Fruit fly (Drosophila melanogaster) whole organism, embryonic: Measurements from ENCODE around the gene Prp5.

Experiments used
- Atf-2 ChIP-seq: fragments of 200-800 bp; sonication (Bioruptor generic); optimal IDR thresholded peaks from 2 replicates; lab custom pipeline; 2016; ENCODE audit warnings: missing biosample characterization, missing genetic modification characterization
- CG10147 ChIP-seq: fragments of 200-800 bp; sonication (Bioruptor generic); optimal IDR thresholded peaks from 2 replicates; lab custom pipeline; 2019; ENCODE audit warnings: missing biosample characterization, mild to moderate bottlenecking, missing genetic modification characterization, moderate library complexity
- CG10321 ChIP-seq: fragments of 200-800 bp; sonication (Bioruptor generic); IDR thresholded peaks from 2 replicates; pipeline ENCODE4 v1.3.6; 2022; ENCODE audit warnings: missing biosample characterization, missing genetic modification characterization
- CG11560 ChIP-seq: fragments of 200-800 bp; sonication (Bioruptor generic); IDR thresholded peaks from 3 replicates; pipeline ENCODE4 v1.3.6; 2022; ENCODE audit warnings: missing biosample characterization, missing genetic modification characterization
- CG15073 ChIP-seq: fragments of 200-800 bp; sonication (Bioruptor generic); optimal IDR thresholded peaks from 2 replicates; lab custom pipeline; 2016; ENCODE audit warnings: missing biosample characterization, missing genetic modification characterization
- CG15514 ChIP-seq: fragments of 200-800 bp; sonication (Bioruptor generic); optimal IDR thresholded peaks from 3 replicates; lab custom pipeline; 2017; ENCODE audit warnings: missing biosample characterization, missing genetic modification characterization, mild to moderate bottlenecking, moderate library complexity, missing genetic modification reagents
- CG1603 ChIP-seq: fragments of 200-800 bp; sonication (Bioruptor generic); optimal IDR thresholded peaks from 2 replicates; lab custom pipeline; 2019; ENCODE audit warnings: missing biosample characterization, mild to moderate bottlenecking, missing genetic modification characterization, moderate library complexity
- CG17385 ChIP-seq: fragments of 200-800 bp; sonication (Bioruptor generic); optimal IDR thresholded peaks from 3 replicates; lab custom pipeline; 2018; ENCODE audit warnings: missing biosample characterization, mild to moderate bottlenecking, missing genetic modification characterization
- CG17612 ChIP-seq: fragments of 200-800 bp; sonication (Bioruptor generic); IDR thresholded peaks from 2 replicates; pipeline ENCODE4 v1.3.6; 2022; ENCODE audit warnings: missing biosample characterization, missing genetic modification characterization
- CG17912 ChIP-seq: fragments of 200-800 bp; sonication (Bioruptor generic); optimal IDR thresholded peaks from 2 replicates; lab custom pipeline; 2018; ENCODE audit warnings: missing biosample characterization, mild to moderate bottlenecking, missing genetic modification characterization
- CG18619 ChIP-seq: fragments of 200-800 bp; sonication (Bioruptor generic); optimal IDR thresholded peaks from 3 replicates; lab custom pipeline; 2017; ENCODE audit warnings: missing biosample characterization, mild to moderate bottlenecking, missing genetic modification characterization
- CG18764 ChIP-seq: fragments of 200-800 bp; sonication (Bioruptor generic); optimal IDR thresholded peaks from 3 replicates; lab custom pipeline; 2016; ENCODE audit warnings: missing biosample characterization, missing genetic modification characterization
- CG31441 ChIP-seq: fragments of 200-800 bp; sonication (Bioruptor generic); IDR thresholded peaks from 2 replicates; pipeline ENCODE4 v1.3.6; 2022; ENCODE audit warnings: missing biosample characterization, missing genetic modification characterization
- CG32772 ChIP-seq: fragments of 200-800 bp; sonication (Bioruptor generic); IDR thresholded peaks from 2 replicates; pipeline ENCODE4 v1.3.6; 2022; ENCODE audit warnings: missing biosample characterization, missing genetic modification characterization
- CG8290 ChIP-seq, 3 experiments: fragments of 200-800 bp; sonication (Bioruptor generic); optimal IDR thresholded peaks; 2 replicates each; lab custom pipeline; 2016 to 2019; ENCODE audit warnings: missing biosample characterization in 3 of 3, missing genetic modification characterization in 3 of 3, mild to moderate bottlenecking in 2 of 3, moderate library complexity in 1 of 3
- CHES-1-like ChIP-seq: fragments of 200-800 bp; sonication (Bioruptor generic); optimal IDR thresholded peaks from 2 replicates; lab custom pipeline; 2016; ENCODE audit warnings: missing biosample characterization, missing genetic modification characterization
- CrebB ChIP-seq: fragments of 200-800 bp; sonication (Bioruptor generic); optimal IDR thresholded peaks from 3 replicates; lab custom pipeline; 2018; ENCODE audit warnings: missing biosample characterization, mild to moderate bottlenecking, missing genetic modification characterization
- D ChIP-seq, 2 experiments: fragments of 200-800 bp in 1 of 2; fragments of >200 bp in 1 of 2; sonication (Bioruptor generic) in 1 of 2; optimal IDR thresholded peaks; 2 replicates in 1 of 2; 3 replicates in 1 of 2; lab custom pipeline; 2017; ENCODE audit warnings: mild to moderate bottlenecking in 1 of 2, missing biosample characterization in 1 of 2, missing genetic modification characterization in 1 of 2, missing genetic modification reagents in 1 of 2
- Dp ChIP-seq: fragments of 200-800 bp; sonication (Bioruptor generic); optimal IDR thresholded peaks from 2 replicates; lab custom pipeline; 2018; ENCODE audit warnings: missing biosample characterization, mild to moderate bottlenecking, missing genetic modification characterization, moderate library complexity
- Dref ChIP-seq: fragments of 200-800 bp; sonication (Bioruptor generic); IDR thresholded peaks from 2 replicates; pipeline ENCODE4 v1.3.6; 2022; ENCODE audit warnings: missing biosample characterization, missing genetic modification characterization
- Drgx ChIP-seq: fragments of 200-800 bp; sonication (Bioruptor generic); IDR thresholded peaks from 2 replicates; pipeline ENCODE4 v1.3.6; 2022; ENCODE audit warnings: missing biosample characterization, missing genetic modification characterization
- Ets65A ChIP-seq: fragments of 200-800 bp; sonication (Bioruptor generic); peaks from one replicate; lab custom pipeline; 2016; ENCODE audit warnings: missing biosample characterization, missing genetic modification characterization
- Ets97D ChIP-seq: fragments of 200-800 bp; sonication (Bioruptor generic); optimal IDR thresholded peaks from 3 replicates; lab custom pipeline; 2016; ENCODE audit warnings: missing biosample characterization, missing genetic modification characterization
- GATAe ChIP-seq: fragments of 200-800 bp; sonication (Bioruptor generic); conservative IDR thresholded peaks from 2 replicates; pipeline ENCODE4 v1.3.6; 2022; ENCODE audit warnings: missing biosample characterization, missing genetic modification characterization
- HLH4C ChIP-seq: fragments of 200-800 bp; sonication (Bioruptor generic); IDR thresholded peaks from 3 replicates; pipeline ENCODE4 v1.3.6; 2022; ENCODE audit warnings: missing biosample characterization, missing genetic modification characterization; ENCODE audit not compliant: partially characterized antibody
- Hmr ChIP-seq: fragments of 200-800 bp; sonication (Bioruptor generic); optimal IDR thresholded peaks from 3 replicates; lab custom pipeline; 2017; ENCODE audit warnings: mild to moderate bottlenecking, missing biosample characterization, missing genetic modification reagents, missing genetic modification characterization
- MBD-R2 ChIP-seq: fragments of 200-800 bp; sonication (Bioruptor generic); IDR thresholded peaks from 2 replicates; pipeline ENCODE4 v1.3.6; 2022; ENCODE audit warnings: missing biosample characterization, missing genetic modification characterization
- Max ChIP-seq: fragments of 200-800 bp; sonication (Bioruptor generic); optimal IDR thresholded peaks from 2 replicates; lab custom pipeline; 2016; ENCODE audit warnings: missing biosample characterization, mild to moderate bottlenecking, missing genetic modification characterization
- Med ChIP-seq: fragments of 200-800 bp; sonication (Bioruptor generic); peaks from one replicate; lab custom pipeline; 2016; ENCODE audit warnings: missing biosample characterization, missing genetic modification characterization, mild to moderate bottlenecking, inconsistent platforms, moderate library complexity
- Oli ChIP-seq: fragments of 200-800 bp; sonication (Bioruptor generic); optimal IDR thresholded peaks from 2 replicates; lab custom pipeline; 2018; ENCODE audit warnings: missing biosample characterization, mild to moderate bottlenecking, missing genetic modification characterization, moderate library complexity
- Pdp1 ChIP-seq, 2 experiments: fragments of 200-800 bp; sonication (Bioruptor generic); optimal IDR thresholded peaks; 3 replicates each; lab custom pipeline; 2016; ENCODE audit warnings: missing biosample characterization in 2 of 2, missing genetic modification characterization in 2 of 2, mild to moderate bottlenecking in 1 of 2, moderate library complexity in 1 of 2
- bbx ChIP-seq: fragments of 200-800 bp; sonication (Bioruptor generic); IDR thresholded peaks from 2 replicates; pipeline ENCODE4 v1.3.6; 2022; ENCODE audit warnings: missing biosample characterization, missing genetic modification characterization; ENCODE audit not compliant: partially characterized antibody
- cg ChIP-seq: fragments of 200-800 bp; sonication (Bioruptor generic); optimal IDR thresholded peaks from 3 replicates; lab custom pipeline; 2019; ENCODE audit warnings: missing biosample characterization, mild to moderate bottlenecking, missing genetic modification characterization, moderate library complexity
- chif ChIP-seq, 2 experiments: fragments of 200-800 bp; sonication (Bioruptor generic); optimal IDR thresholded peaks; 3 replicates each; lab custom pipeline; 2016; ENCODE audit warnings: missing biosample characterization in 2 of 2, missing genetic modification characterization in 2 of 2
- chinmo ChIP-seq: fragments of 200-800 bp; sonication (Bioruptor generic); IDR thresholded peaks from 4 replicates; pipeline ENCODE4 v1.3.6; 2022; ENCODE audit warnings: missing biosample characterization, missing genetic modification characterization; ENCODE audit not compliant: partially characterized antibody
- ewg ChIP-seq: fragments of 200-800 bp; sonication (Bioruptor generic); optimal IDR thresholded peaks from 3 replicates; lab custom pipeline; 2017; ENCODE audit warnings: mild to moderate bottlenecking, missing biosample characterization, missing genetic modification reagents, missing genetic modification characterization
- gcm2 ChIP-seq: fragments of 200-800 bp; sonication (Bioruptor generic); optimal IDR thresholded peaks from 2 replicates; lab custom pipeline; 2016; ENCODE audit warnings: missing biosample characterization, missing genetic modification characterization
- hb ChIP-seq: fragments of 200-800 bp; sonication (Bioruptor generic); IDR thresholded peaks from 3 replicates; pipeline ENCODE4 v1.3.6; 2022; ENCODE audit warnings: missing biosample characterization, missing genetic modification characterization; ENCODE audit not compliant: partially characterized antibody
- hkb ChIP-seq, 2 experiments: fragments of 200-800 bp in 1 of 2; fragments of >200 bp in 1 of 2; sonication (Bioruptor generic) in 1 of 2; IDR thresholded peaks in 1 of 2; optimal IDR thresholded peaks in 1 of 2; 2 replicates each; pipeline versions ENCODE4 v1.3.6 to Lab custom; 2017 to 2022; ENCODE audit warnings: missing biosample characterization in 1 of 2, missing genetic modification characterization in 1 of 2
- mld ChIP-seq: fragments of 200-800 bp; sonication (Bioruptor generic); IDR thresholded peaks from 3 replicates; pipeline ENCODE4 v1.3.6; 2022; ENCODE audit warnings: missing biosample characterization, missing genetic modification characterization; ENCODE audit not compliant: partially characterized antibody
- nmo ChIP-seq: fragments of 200-800 bp; sonication (Bioruptor generic); optimal IDR thresholded peaks from 2 replicates; lab custom pipeline; 2018; ENCODE audit warnings: missing biosample characterization, mild to moderate bottlenecking, missing genetic modification characterization, moderate library complexity
- sens ChIP-seq: fragments of 200-800 bp; sonication (Bioruptor generic); peaks from one replicate; lab custom pipeline; 2016; ENCODE audit warnings: missing biosample characterization, missing genetic modification characterization
- tap ChIP-seq: fragments of 200-800 bp; optimal IDR thresholded peaks from 3 replicates; lab custom pipeline; 2019; ENCODE audit warnings: missing biosample characterization, mild to moderate bottlenecking, missing genetic modification characterization, moderate library complexity
- vvl ChIP-seq: fragments of 200-800 bp; sonication (Bioruptor generic); IDR thresholded peaks from 2 replicates; pipeline ENCODE4 v1.3.6; 2022; ENCODE audit warnings: missing biosample characterization, missing genetic modification characterization
- wor ChIP-seq: fragments of 200-800 bp; sonication (Bioruptor generic); IDR thresholded peaks from 2 replicates; pipeline ENCODE4 v1.3.6; 2022; ENCODE audit warnings: missing biosample characterization, missing genetic modification characterization
- zf30C ChIP-seq: fragments of 200-800 bp; sonication (Bioruptor generic); optimal IDR thresholded peaks from 3 replicates; lab custom pipeline; 2018; ENCODE audit warnings: missing biosample characterization, mild to moderate bottlenecking, missing genetic modification characterization

Prp5 gene

dm6 chrX:15319699-15320482 lies 25.1 kb upstream of the Prp5 start (continued):
- TF ChIP-seq ewg (GFP tag; lab: Kevin White, UChicago) (no peak), Dp (peak; percentile 5), CG18619 (no peak), CG17912 (GFP tag; lab: Kevin White, UChicago) (no peak), CG10147 (GFP tag; lab: Kevin White, UChicago) (no peak), CG1603 (tag; lab: Kevin White, UChicago) (peak; percentile 67), bbx (GFP tag; lab: Robert Waterston, UW) (peak; percentile 26; the same call in 1 of the 2 replicates), CG15073 (GFP tag; lab: Kevin White, UChicago) (no peak), gcm2 (GFP tag; lab: Kevin White, UChicago) (no peak), CG10321 (GFP tag; lab: Robert Waterston, UW) (no peak), chif (GFP tag; optimal IDR thresholded peaks at IDR 0.05; lab: Kevin White, UChicago) (no peak), CG31441 (GFP tag; lab: Robert Waterston, UW) (no peak), HLH4C (0 out of 3 replicates have a peak, but pooled peaks have one; percentile 26), Max (GFP tag; lab: Kevin White, UChicago) (no peak), Hmr (GFP tag; lab: Kevin White, UChicago) (peak; percentile 8), tap (tag; lab: Kevin White, UChicago) (no peak), CG11560 (tag; lab: Robert Waterston, UW) (no peak), CHES-1-like (no peak), Atf-2 (GFP tag; lab: Kevin White, UChicago) (no peak), MBD-R2 (GFP tag; lab: Robert Waterston, UW) (peak; percentile 37; the same call in 1 of the 2 replicates), nmo (peak; percentile 24), chinmo (GFP tag; lab: Robert Waterston, UW) (peak; percentile 28; the same call in 1 of the 4 replicates), wor (GFP tag; lab: Robert Waterston, UW) (no peak), mld (GFP tag; lab: Robert Waterston, UW) (no peak), CG15514 (GFP tag; lab: Kevin White, UChicago) (peak; percentile 58), CG17612 (GFP tag; lab: Robert Waterston, UW) (no peak), zf30C (GFP tag; lab: Kevin White, UChicago) (no peak), hb (GFP tag; lab: Robert Waterston, UW) (no peak)
- TF ChIP-seq, all 482 proteins: peak for 80

- TF ChIP-seq Dref (GFP tag; lab: Robert Waterston, UW) (peak; percentile 41; the same call in 1 of the 2 replicates), D (optimal IDR thresholded peaks at IDR 0.05; lab: Kevin White, UChicago) (no peak), D (GFP tag; optimal IDR thresholded peaks at IDR 0.05; lab: Kevin White, UChicago) (no peak), CG8290 (GFP tag; optimal IDR thresholded peaks at IDR 0.05; lab: Kevin White, UChicago) (no peak), CG8290 (tag; optimal IDR thresholded peaks at IDR 0.05; lab: Kevin White, UChicago) (no peak), hkb (optimal IDR thresholded peaks at IDR 0.05; lab: Kevin White, UChicago) (no peak), hkb (GFP tag; IDR thresholded peaks at IDR 0.05; lab: Robert Waterston, UW) (peak; percentile 35; the same call in 1 of the 2 replicates), cg (GFP tag; lab: Kevin White, UChicago) (peak; percentile 37), Ets97D (GFP tag; lab: Kevin White, UChicago) (peak; percentile 11), Oli (no peak), vvl (GFP tag; lab: Robert Waterston, UW) (0 out of 2 replicates have a peak, but pooled peaks have one; percentile 11), CG17385 (GFP tag; lab: Kevin White, UChicago) (peak; percentile 84), Ets65A (peak; percentile 6), Med (GFP tag; lab: Kevin White, UChicago) (peak; percentile 51), CG18764 (no peak), chinmo (GFP tag; lab: Robert Waterston, UW) (0 out of 4 replicates have a peak, but pooled peaks have one; percentile 12), sens (GFP tag; lab: Kevin White, UChicago) (peak; percentile 20), CrebB (tag; lab: Kevin White, UChicago) (no peak), Pdp1 (GFP tag; optimal IDR thresholded peaks at IDR 0.05; lab: Kevin White, UChicago) (peak in 1 of 2 experiments; percentile 4), Drgx (GFP tag; lab: Robert Waterston, UW) (peak; percentile 43; the same call in 1 of the 2 replicates), CG32772 (GFP tag; lab: Robert Waterston, UW) (peak; percentile 44; the same call in 1 of the 2 replicates), GATAe (GFP tag; lab: Robert Waterston, UW) (no peak)
These were observed 24.4 kb upstream of the Prp5 start for dm6 chrX:15320522-15320921.
